Worm (Caenorhabditis elegans): Measurements from ENCODE around the gene F41E6.7.

The F41E6.7 gene

ce11 chrV:8594105-8594964 is 4.8 kb downstream of the F41E6.7 start, which contains the start of gene tag-196:
Gene tag-196, plus strand, starts transcription at chrV:8594914.
- TF ChIP-seq daf-16 (GFP tag; optimal IDR thresholded peaks at IDR 0.05) (peak in 1 of 2 experiments; percentile 44), daf-16 (tag; optimal IDR thresholded peaks at IDR 0.05) (no peak), lsy-2 (tag; optimal IDR thresholded peaks at IDR 0.05) (peak in 1 of 2 experiments; percentile 14), aha-1 (tag) (peak; percentile 89), nhr-11 (tag; optimal IDR thresholded peaks at IDR 0.05) (peak; percentile 68), snpc-4 (tag; optimal IDR thresholded peaks at IDR 0.05) (no peak), hmg-1.1 (GFP tag; IDR thresholded peaks at IDR 0.05) (0 out of 2 replicates have a peak, but pooled peaks have one; percentile 17), hlh-30 (tag; optimal IDR thresholded peaks at IDR 0.05; ENCODE audit: insufficient read depth) (peak; percentile 92), nhr-41 (GFP tag; IDR thresholded peaks at IDR 0.05) (no peak), hlh-11 (tag; optimal IDR thresholded peaks at IDR 0.05) (peak; percentile 70), unc-62 (GFP tag; optimal IDR thresholded peaks at IDR 0.05 in 1 of 2) (peak in 1 of 2 experiments; percentile 77), unc-62 (tag; optimal IDR thresholded peaks at IDR 0.05) (no peak), lin-29 (GFP tag; IDR thresholded peaks at IDR 0.05) (no peak), nhr-28 (tag; optimal IDR thresholded peaks at IDR 0.05) (peak; percentile 12), hif-1 (tag; optimal IDR thresholded peaks at IDR 0.05) (no peak)

DNA sequence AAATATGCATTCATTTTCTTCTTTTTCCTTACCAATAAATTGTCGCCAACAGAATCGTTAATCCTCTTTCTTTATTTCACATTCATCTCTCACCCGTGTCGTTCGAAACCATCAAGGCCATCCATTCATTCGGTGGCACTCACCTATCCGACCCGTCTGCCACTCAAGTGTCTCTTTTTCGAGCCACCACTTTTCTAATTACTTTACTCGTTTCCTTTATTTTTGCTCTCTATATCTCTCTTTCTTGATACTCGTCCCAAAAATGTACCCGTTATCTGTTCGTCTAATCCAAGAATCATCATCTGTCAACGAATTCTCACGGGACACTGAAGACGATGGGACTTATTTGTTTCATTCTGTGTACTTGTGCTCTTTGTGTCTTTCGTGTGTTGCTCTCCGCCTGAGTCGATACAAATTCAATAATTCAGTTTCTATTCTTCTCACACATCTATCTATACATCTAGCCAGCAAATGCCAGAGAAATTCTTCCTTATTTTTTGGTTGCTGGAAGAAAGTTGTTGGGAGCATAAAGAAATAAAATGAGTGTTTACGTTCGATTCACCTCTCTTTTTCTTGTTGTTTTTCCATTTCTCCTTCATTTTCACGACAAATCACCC is 6.3 kb downstream of the F41E6.7 start:
- TF ChIP-seq T26A8.4 (GFP tag; IDR thresholded peaks at IDR 0.05) = no peak
- TF ChIP-seq dpl-1 (GFP tag; optimal IDR thresholded peaks at IDR 0.05) = no peak
- peak; percentile 57 for TF ChIP-seq fkh-10 (GFP tag; optimal IDR thresholded peaks at IDR 0.05)

DNA sequence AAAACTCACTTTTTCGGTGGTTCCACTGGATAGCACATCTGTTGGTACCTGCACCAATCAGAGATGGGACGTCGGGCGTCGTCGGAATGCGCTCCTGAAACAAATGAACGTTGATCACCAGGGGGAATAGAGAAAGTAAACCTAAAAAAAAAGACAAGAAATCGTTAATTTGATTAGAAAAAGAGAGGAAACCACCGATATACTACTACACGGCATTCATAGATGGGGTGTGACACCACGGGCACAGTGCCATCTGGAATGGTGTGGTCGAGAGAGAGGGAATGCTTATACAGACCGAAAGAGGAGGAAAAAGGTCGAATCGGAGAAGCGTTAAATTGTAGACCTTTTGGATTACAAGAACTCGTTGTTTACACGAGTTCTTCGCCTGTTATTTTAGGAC is 11.0 kb downstream of the F41E6.7 start, which contains the start of gene C10B5.3:
C10B5.3 (minus strand) TSS at position 101 of the 400 bp plus-strand sequence.
- TF ChIP-seq unc-62 (GFP tag; optimal IDR thresholded peaks at IDR 0.05 in 1 of 2) = peak in 1 of 2 experiments; percentile 72
- no peak for TF ChIP-seq unc-62 (tag; optimal IDR thresholded peaks at IDR 0.05)
- no peak for TF ChIP-seq nhr-28 (tag; optimal IDR thresholded peaks at IDR 0.05)
- no peak for TF ChIP-seq lir-3 (tag; optimal IDR thresholded peaks at IDR 0.05)
- 0 out of 2 replicates have a peak, but pooled peaks have one; percentile 32 for TF ChIP-seq Y105C5A.15 (GFP tag; IDR thresholded peaks at IDR 0.05)
- no peak for TF ChIP-seq dmd-9 (GFP tag; IDR thresholded peaks at IDR 0.05)

DNA sequence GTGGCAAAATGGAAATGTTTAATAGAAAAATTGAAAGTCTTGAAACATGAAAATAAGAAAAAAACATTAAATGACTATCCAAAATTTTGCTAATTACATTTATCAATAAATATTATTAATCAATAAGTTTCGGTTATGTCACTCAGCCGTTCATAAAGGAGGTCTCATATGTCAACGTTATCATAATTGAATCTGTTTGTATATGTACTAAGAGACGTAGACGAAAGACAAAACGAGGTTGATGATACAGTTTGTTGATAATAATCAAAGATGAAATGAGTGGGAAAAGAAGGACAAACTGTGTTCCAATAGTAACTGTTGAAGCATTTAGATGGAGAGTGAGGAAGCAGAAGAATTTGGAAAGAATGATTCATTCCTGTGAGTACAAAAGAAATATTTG is 12.2 kb downstream of the F41E6.7 start:
- TF ChIP-seq lin-1 (GFP tag; IDR thresholded peaks at IDR 0.05) (no peak), dmd-6 (GFP tag; IDR thresholded peaks at IDR 0.05) (peak; percentile 58), T20F7.1 (GFP tag; optimal IDR thresholded peaks at IDR 0.05) (peak; percentile 24), nhr-28 (tag; optimal IDR thresholded peaks at IDR 0.05) (peak; percentile 46), dve-1 (tag; optimal IDR thresholded peaks at IDR 0.05; ENCODE audit: insufficient read depth) (peak; percentile 71), pqm-1 (tag; optimal IDR thresholded peaks at IDR 0.05) (peak; percentile 26), nhr-48 (tag; optimal IDR thresholded peaks at IDR 0.05) (peak; percentile 36), mdl-1 (tag; optimal IDR thresholded peaks at IDR 0.05) (no peak), lir-3 (tag; optimal IDR thresholded peaks at IDR 0.05) (no peak), daf-16 (GFP tag; optimal IDR thresholded peaks at IDR 0.05) (no peak), daf-16 (tag; optimal IDR thresholded peaks at IDR 0.05) (peak; percentile 90), zip-2 (tag; optimal IDR thresholded peaks at IDR 0.05) (no peak)

- TF ChIP-seq madf-9 (GFP tag; conservative IDR thresholded peaks at IDR 0.05) (no peak), ZK546.5 (tag; optimal IDR thresholded peaks at IDR 0.05) (no peak), nhr-10 (tag; optimal IDR thresholded peaks at IDR 0.05) (no peak), fkh-10 (GFP tag; optimal IDR thresholded peaks at IDR 0.05) (no peak), Y75B8A.6 (GFP tag; IDR thresholded peaks at IDR 0.05) (no peak), skn-1 (tag; optimal IDR thresholded peaks at IDR 0.05) (no peak), daf-8 (GFP tag; IDR thresholded peaks at IDR 0.05) (no peak), arid-1 (GFP tag; conservative IDR thresholded peaks at IDR 0.05) (no peak), nhr-48 (tag; optimal IDR thresholded peaks at IDR 0.05) (no peak), egl-27 (tag; optimal IDR thresholded peaks at IDR 0.05) (no peak), lsy-2 (tag; optimal IDR thresholded peaks at IDR 0.05) (no peak), mxl-2 (GFP tag; conservative IDR thresholded peaks at IDR 0.05) (no peak), saeg-2 (GFP tag; IDR thresholded peaks at IDR 0.05) (no peak), nhr-11 (tag; optimal IDR thresholded peaks at IDR 0.05) (no peak), ces-1 (GFP tag; optimal IDR thresholded peaks at IDR 0.05) (no peak), nhr-28 (tag; optimal IDR thresholded peaks at IDR 0.05) (no peak), zag-1 (tag; optimal IDR thresholded peaks at IDR 0.05) (no peak)
Observed at ce11 chrV:8586472-8586871, 12.6 kb downstream of the F41E6.7 start.
